Fruit fly (Drosophila melanogaster) whole organism, embryonic: ENCODE data around the gene Pdxk.

Source experiments
- Asciz ChIP-seq: fragments of 200-800 bp; sonication (Bioruptor generic); optimal IDR thresholded peaks from 2 replicates; lab custom pipeline; 2017; ENCODE audit warnings: missing biosample characterization, mild to moderate bottlenecking, missing genetic modification characterization, missing genetic modification reagents
- CG10209 ChIP-seq: fragments of 200-800 bp; sonication (Bioruptor generic); optimal IDR thresholded peaks from 3 replicates; lab custom pipeline; 2017; ENCODE audit warnings: missing biosample characterization, mild to moderate bottlenecking, missing genetic modification characterization, missing genetic modification reagents
- CG11085 ChIP-seq: fragments of 200-800 bp; sonication (Bioruptor generic); IDR thresholded peaks from 2 replicates; pipeline ENCODE4 v1.3.6; 2022; ENCODE audit warnings: missing biosample characterization, missing genetic modification characterization
- CG12391 ChIP-seq: fragments of 200-800 bp; sonication (Bioruptor generic); optimal IDR thresholded peaks from 3 replicates; lab custom pipeline; 2018; ENCODE audit warnings: missing biosample characterization, mild to moderate bottlenecking, missing genetic modification characterization, moderate library complexity
- CG14710 ChIP-seq: fragments of 200-800 bp; sonication (Bioruptor generic); optimal IDR thresholded peaks from 3 replicates; lab custom pipeline; 2019; ENCODE audit warnings: missing biosample characterization, mild to moderate bottlenecking, missing genetic modification characterization, moderate library complexity
- CG15073 ChIP-seq: fragments of 200-800 bp; sonication (Bioruptor generic); optimal IDR thresholded peaks from 2 replicates; lab custom pipeline; 2016; ENCODE audit warnings: missing biosample characterization, missing genetic modification characterization
- CG1602 ChIP-seq: fragments of 200-800 bp; sonication (Bioruptor generic); optimal IDR thresholded peaks from 3 replicates; lab custom pipeline; 2016; ENCODE audit warnings: missing biosample characterization, missing genetic modification characterization
- CG17912 ChIP-seq: fragments of 200-800 bp; sonication (Bioruptor generic); optimal IDR thresholded peaks from 2 replicates; lab custom pipeline; 2018; ENCODE audit warnings: missing biosample characterization, mild to moderate bottlenecking, missing genetic modification characterization
- CG1792 ChIP-seq: fragments of 200-800 bp; sonication (Bioruptor generic); optimal IDR thresholded peaks from 2 replicates; lab custom pipeline; 2016; ENCODE audit warnings: missing biosample characterization, missing genetic modification characterization
- CG18619 ChIP-seq: fragments of 200-800 bp; sonication (Bioruptor generic); optimal IDR thresholded peaks from 3 replicates; lab custom pipeline; 2017; ENCODE audit warnings: missing biosample characterization, mild to moderate bottlenecking, missing genetic modification characterization
- CG6854 ChIP-seq: fragments of 200-800 bp; sonication (Bioruptor generic); optimal IDR thresholded peaks from 3 replicates; lab custom pipeline; 2017; ENCODE audit warnings: missing biosample characterization, mild to moderate bottlenecking, missing genetic modification characterization
- CG7556 ChIP-seq: fragments of 200-800 bp; sonication (Bioruptor generic); optimal IDR thresholded peaks from 2 replicates; lab custom pipeline; 2017; ENCODE audit warnings: missing biosample characterization, mild to moderate bottlenecking, missing genetic modification characterization
- CG8089 ChIP-seq: fragments of 200-800 bp; sonication (Bioruptor generic); optimal IDR thresholded peaks from 3 replicates; lab custom pipeline; 2016; ENCODE audit warnings: missing biosample characterization, missing genetic modification characterization
- CG8478 ChIP-seq: fragments of >200 bp; optimal IDR thresholded peaks from 2 replicates; lab custom pipeline; 2018
- CG9727 ChIP-seq: fragments of 200-800 bp; sonication (Bioruptor generic); optimal IDR thresholded peaks from 3 replicates; lab custom pipeline; 2017; ENCODE audit warnings: missing biosample characterization, mild to moderate bottlenecking, missing genetic modification characterization
- CG9817 ChIP-seq: fragments of 200-800 bp; sonication (Bioruptor generic); optimal IDR thresholded peaks from 2 replicates; lab custom pipeline; 2018; ENCODE audit warnings: missing biosample characterization, mild to moderate bottlenecking, missing genetic modification characterization, moderate library complexity
- CG9932 ChIP-seq: fragments of 200-800 bp; sonication (Bioruptor generic); IDR thresholded peaks from 2 replicates; pipeline ENCODE4 v1.3.6; 2022; ENCODE audit warnings: missing biosample characterization, missing genetic modification characterization
- CkIIα-i1 ChIP-seq: fragments of 200-800 bp; sonication (Bioruptor generic); IDR thresholded peaks from 2 replicates; pipeline ENCODE4 v1.3.6; 2022; ENCODE audit warnings: missing biosample characterization, missing genetic modification characterization
- Dip3 ChIP-seq: fragments of 200-800 bp; sonication (Bioruptor generic); optimal IDR thresholded peaks from 3 replicates; lab custom pipeline; 2016; ENCODE audit warnings: missing biosample characterization, missing genetic modification characterization
- Doc3 ChIP-seq: fragments of 200-800 bp; sonication (Bioruptor generic); IDR thresholded peaks from 3 replicates; pipeline ENCODE4 v1.3.6; 2022; ENCODE audit warnings: missing biosample characterization, missing genetic modification characterization; ENCODE audit not compliant: partially characterized antibody
- E2f1 ChIP-seq: fragments of 200-800 bp; sonication (Bioruptor generic); IDR thresholded peaks from 2 replicates; pipeline ENCODE4 v1.3.6; 2022; ENCODE audit warnings: missing biosample characterization, missing genetic modification characterization
- Fer2 ChIP-seq: fragments of 200-800 bp; sonication (Bioruptor generic); optimal IDR thresholded peaks from 2 replicates; lab custom pipeline; 2018; ENCODE audit warnings: missing biosample characterization, mild to moderate bottlenecking, missing genetic modification characterization, moderate library complexity
- Gsc ChIP-seq: fragments of 200-800 bp; sonication (Bioruptor generic); IDR thresholded peaks from 2 replicates; pipeline ENCODE4 v1.3.6; 2022; ENCODE audit warnings: missing biosample characterization, missing genetic modification characterization
- HLHmδ ChIP-seq: fragments of 200-800 bp; sonication (Bioruptor generic); optimal IDR thresholded peaks from 2 replicates; lab custom pipeline; 2018; ENCODE audit warnings: missing biosample characterization, mild to moderate bottlenecking, missing genetic modification characterization, moderate library complexity
- Hand ChIP-seq: fragments of 200-800 bp; sonication (Bioruptor generic); optimal IDR thresholded peaks from 2 replicates; lab custom pipeline; 2017; ENCODE audit warnings: mild to moderate bottlenecking, missing biosample characterization, missing genetic modification reagents, missing genetic modification characterization
- Nf-YB ChIP-seq: fragments of 200-800 bp; sonication (Bioruptor generic); optimal IDR thresholded peaks from 3 replicates; lab custom pipeline; 2019; ENCODE audit warnings: missing biosample characterization, mild to moderate bottlenecking, missing genetic modification characterization, moderate library complexity
- Oli ChIP-seq: fragments of 200-800 bp; sonication (Bioruptor generic); optimal IDR thresholded peaks from 2 replicates; lab custom pipeline; 2018; ENCODE audit warnings: missing biosample characterization, mild to moderate bottlenecking, missing genetic modification characterization, moderate library complexity
- Sox100B ChIP-seq: fragments of 200-800 bp; sonication (Bioruptor generic); optimal IDR thresholded peaks from 3 replicates; lab custom pipeline; 2018; ENCODE audit warnings: missing biosample characterization, mild to moderate bottlenecking, missing genetic modification characterization
- YL-1 ChIP-seq: fragments of 200-800 bp; sonication (Bioruptor generic); optimal IDR thresholded peaks from 3 replicates; lab custom pipeline; 2017; ENCODE audit warnings: missing biosample characterization, mild to moderate bottlenecking, missing genetic modification characterization
- ab ChIP-seq: fragments of 200-800 bp; sonication (Bioruptor generic); optimal IDR thresholded peaks from 2 replicates; lab custom pipeline; 2016; ENCODE audit warnings: missing biosample characterization, missing genetic modification characterization
- ase ChIP-seq: fragments of 200-800 bp; sonication (Bioruptor generic); IDR thresholded peaks from 3 replicates; pipeline ENCODE4 v1.3.6; 2022; ENCODE audit warnings: missing biosample characterization, missing genetic modification characterization
- bsh ChIP-seq, 2 experiments: fragments of 200-800 bp; sonication (Bioruptor generic); optimal IDR thresholded peaks; 2 replicates each; lab custom pipeline; 2017 to 2018; ENCODE audit warnings: mild to moderate bottlenecking in 2 of 2, missing biosample characterization in 2 of 2, missing genetic modification characterization in 2 of 2, moderate library complexity in 1 of 2
- cas ChIP-seq: fragments of 200-800 bp; sonication (Bioruptor generic); IDR thresholded peaks from 2 replicates; pipeline ENCODE4 v1.3.6; 2022; ENCODE audit warnings: missing biosample characterization, missing genetic modification characterization
- crp ChIP-seq, 2 experiments: fragments of 200-800 bp; sonication (Bioruptor generic); optimal IDR thresholded peaks; 2 replicates in 1 of 2; 3 replicates in 1 of 2; lab custom pipeline; 2017; ENCODE audit warnings: missing biosample characterization in 2 of 2, missing genetic modification characterization in 2 of 2, mild to moderate bottlenecking in 1 of 2, moderate library complexity in 1 of 2
- dysf ChIP-seq: fragments of 200-800 bp; sonication (Bioruptor generic); IDR thresholded peaks from 3 replicates; pipeline ENCODE4 v1.3.6; 2022; ENCODE audit warnings: missing biosample characterization, missing genetic modification characterization
- ems ChIP-seq: fragments of 200-800 bp; sonication (Bioruptor generic); optimal IDR thresholded peaks from 3 replicates; lab custom pipeline; 2016; ENCODE audit warnings: missing biosample characterization, missing genetic modification characterization
- exex ChIP-seq: fragments of 200-800 bp; sonication (Bioruptor generic); optimal IDR thresholded peaks from 4 replicates; lab custom pipeline; 2018; ENCODE audit warnings: missing biosample characterization, mild to moderate bottlenecking, missing genetic modification characterization, moderate library complexity
- fd3F ChIP-seq: fragments of 200-800 bp; sonication (Bioruptor generic); optimal IDR thresholded peaks from 2 replicates; lab custom pipeline; 2018; ENCODE audit warnings: missing biosample characterization, mild to moderate bottlenecking, missing genetic modification characterization, moderate library complexity
- ftz-f1 ChIP-seq: fragments of 200-800 bp; sonication (Bioruptor generic); optimal IDR thresholded peaks from 2 replicates; lab custom pipeline; 2016; ENCODE audit warnings: missing biosample characterization, missing genetic modification characterization
- grn ChIP-seq: fragments of 200-800 bp; sonication (Bioruptor generic); optimal IDR thresholded peaks from 3 replicates; lab custom pipeline; 2017; ENCODE audit warnings: missing biosample characterization, missing genetic modification characterization
- inv ChIP-seq: fragments of 200-800 bp; sonication (Bioruptor generic); IDR thresholded peaks from 2 replicates; pipeline ENCODE4 v1.3.6; 2022; ENCODE audit warnings: missing biosample characterization, missing genetic modification characterization; ENCODE audit not compliant: partially characterized antibody
- jigr1 ChIP-seq: fragments of 200-800 bp; sonication (Bioruptor generic); IDR thresholded peaks from 3 replicates; pipeline ENCODE4 v1.3.6; 2022; ENCODE audit warnings: missing biosample characterization, missing genetic modification characterization
- oc ChIP-seq: fragments of 200-800 bp; sonication (Bioruptor generic); optimal IDR thresholded peaks from 2 replicates; lab custom pipeline; 2018; ENCODE audit warnings: missing biosample characterization, mild to moderate bottlenecking, missing genetic modification characterization, moderate library complexity
- odd ChIP-seq: fragments of 200-800 bp; sonication (Bioruptor generic); optimal IDR thresholded peaks from 2 replicates; lab custom pipeline; 2017; ENCODE audit warnings: missing biosample characterization, mild to moderate bottlenecking, missing genetic modification characterization
- pfk ChIP-seq: fragments of 200-800 bp; sonication (Bioruptor generic); optimal IDR thresholded peaks from 2 replicates; lab custom pipeline; 2018; ENCODE audit warnings: missing biosample characterization, mild to moderate bottlenecking, missing genetic modification characterization, moderate library complexity
- pita ChIP-seq: fragments of 200-800 bp; sonication (Bioruptor generic); optimal IDR thresholded peaks from 2 replicates; lab custom pipeline; 2017; ENCODE audit warnings: missing biosample characterization, mild to moderate bottlenecking, missing genetic modification characterization
- pzg ChIP-seq: fragments of 200-800 bp; sonication (Bioruptor generic); optimal IDR thresholded peaks from 3 replicates; lab custom pipeline; 2018; ENCODE audit warnings: missing biosample characterization, mild to moderate bottlenecking, missing genetic modification characterization, moderate library complexity
- slou ChIP-seq: fragments of 200-800 bp; sonication (Bioruptor generic); optimal IDR thresholded peaks from 3 replicates; lab custom pipeline; 2016; ENCODE audit warnings: missing biosample characterization, missing genetic modification characterization
- stc ChIP-seq: fragments of 200-800 bp; sonication (Bioruptor generic); IDR thresholded peaks from 2 replicates; pipeline ENCODE4 v1.3.6; 2022; ENCODE audit warnings: missing biosample characterization, missing genetic modification characterization
- tio ChIP-seq: fragments of 200-800 bp; sonication (Bioruptor generic); optimal IDR thresholded peaks from 2 replicates; lab custom pipeline; 2017; ENCODE audit warnings: missing biosample characterization, missing genetic modification characterization, inconsistent platforms
- zen2 ChIP-seq: fragments of 200-800 bp; sonication (Bioruptor generic); IDR thresholded peaks from 3 replicates; pipeline ENCODE4 v1.3.6; 2022; ENCODE audit warnings: missing biosample characterization, missing genetic modification characterization; ENCODE audit not compliant: partially characterized antibody

Pdxk gene

DNA sequence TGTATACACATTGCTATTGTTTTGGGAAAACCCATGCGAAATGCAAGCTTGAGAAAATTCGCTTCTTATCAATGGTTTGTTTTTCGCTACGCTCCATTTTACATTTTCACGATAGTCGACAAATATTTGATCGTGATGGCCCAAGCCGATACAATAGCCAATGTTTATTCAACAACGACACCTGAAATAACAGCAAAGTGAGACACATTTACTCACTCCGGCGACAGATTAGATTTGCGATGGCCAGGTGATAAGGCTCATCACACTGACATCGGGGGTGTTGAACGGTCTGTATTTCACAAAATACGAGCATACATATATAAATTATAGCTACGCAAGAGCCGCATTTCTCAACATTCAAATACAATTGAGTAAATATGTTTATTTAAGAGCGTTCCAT lies 37.0 kb downstream of the Pdxk start (continued):
- TF ChIP-seq Gsc (GFP tag; lab: Robert Waterston, UW) (no peak), CG17912 (GFP tag; lab: Kevin White, UChicago) (peak; percentile 4), CG7556 (peak; percentile 67), CG1602 (GFP tag; lab: Kevin White, UChicago) (no peak), CG8089 (GFP tag; lab: Kevin White, UChicago) (no peak), fd3F (GFP tag; lab: Kevin White, UChicago) (peak; percentile 50), pita (GFP tag; lab: Kevin White, UChicago) (no peak), Oli (no peak), CG11085 (GFP tag; lab: Robert Waterston, UW) (no peak), CG1792 (peak; percentile 76), pzg (GFP tag; lab: Kevin White, UChicago) (peak; percentile 18), cas (GFP tag; lab: Robert Waterston, UW) (peak; percentile 64; the same call in 1 of the 2 replicates), CkIIα-i1 (no peak), CG9727 (GFP tag; lab: Kevin White, UChicago) (peak; percentile 69), pfk (GFP tag; lab: Kevin White, UChicago) (peak; percentile 69), bsh (GFP tag; optimal IDR thresholded peaks at IDR 0.05; lab: Kevin White, UChicago) (peak in 1 of 2 experiments; percentile 4), Fer2 (tag; lab: Kevin White, UChicago) (peak; percentile 59), Asciz (GFP tag; lab: Kevin White, UChicago) (peak; percentile 85), CG9817 (peak; percentile 35), ems (GFP tag; lab: Kevin White, UChicago) (peak; percentile 38), crp (GFP tag; optimal IDR thresholded peaks at IDR 0.05; lab: Kevin White, UChicago) (no peak), zen2 (GFP tag; lab: Robert Waterston, UW) (no peak), ase (GFP tag; lab: Robert Waterston, UW) (no peak), odd (peak; percentile 47), inv (GFP tag; lab: Robert Waterston, UW) (no peak), ab (GFP tag; lab: Kevin White, UChicago) (no peak), CG8478 (lab: Kevin White, UChicago) (no peak), CG15073 (GFP tag; lab: Kevin White, UChicago) (no peak), Nf-YB (no peak), exex (peak; percentile 79), E2f1 (peak; percentile 24; the same call in 1 of the 2 replicates), CG14710 (peak; percentile 51), ftz-f1 (no peak), Doc3 (GFP tag; lab: Robert Waterston, UW) (no peak), CG18619 (GFP tag; lab: Kevin White, UChicago) (peak; percentile 52), grn (GFP tag; lab: Kevin White, UChicago) (peak; percentile 94), Dip3 (GFP tag; lab: Kevin White, UChicago) (no peak), Sox100B (GFP tag; lab: Kevin White, UChicago) (peak; percentile 73), YL-1 (GFP tag; lab: Kevin White, UChicago) (peak; percentile 30), CG10209 (GFP tag; lab: Kevin White, UChicago) (peak; percentile 66), HLHmδ (GFP tag; lab: Kevin White, UChicago) (peak; percentile 71), jigr1 (GFP tag; lab: Robert Waterston, UW) (no peak), dysf (GFP tag; lab: Robert Waterston, UW) (peak; percentile 5; the same call in 1 of the 3 replicates), CG6854 (GFP tag; lab: Kevin White, UChicago) (peak; percentile 82), CG12391 (tag; lab: Kevin White, UChicago) (peak; percentile 6), oc (tag; lab: Kevin White, UChicago) (no peak), slou (GFP tag; lab: Kevin White, UChicago) (no peak), tio (GFP tag; lab: Kevin White, UChicago) (no peak), Hand (GFP tag; lab: Kevin White, UChicago) (peak; percentile 3), stc (GFP tag; lab: Robert Waterston, UW) (peak; percentile 53; the same call in 1 of the 2 replicates), CG9932 (GFP tag; lab: Robert Waterston, UW) (no peak)
